Worm (Caenorhabditis elegans): ENCODE measurements around the gene T03G11.10.
A peak's percentile ranks its signal among the peaks of the same experiment; 100 is the strongest.

Gene T03G11.10

DNA sequence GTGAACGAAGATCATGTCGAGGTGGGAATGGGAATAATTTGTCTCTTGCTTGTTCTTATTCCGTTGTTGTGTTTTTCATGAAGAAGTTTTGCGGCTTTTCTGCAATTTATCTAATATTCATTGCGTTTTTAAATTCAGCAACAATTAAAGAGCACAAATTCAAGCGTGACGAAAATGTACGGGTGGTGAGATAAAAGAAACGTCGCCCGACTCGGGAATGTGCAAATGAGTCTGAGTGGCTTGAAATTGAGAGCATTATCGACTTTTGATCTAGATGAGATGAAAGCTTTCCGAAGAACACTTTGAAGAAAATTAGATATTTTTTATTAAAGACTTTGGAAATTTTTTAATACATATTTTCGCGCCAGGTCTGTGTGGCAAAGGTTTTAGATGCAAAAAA lies at the start of gene T03G11.10:
TSS of gene T03G11.10 (minus strand) at position 101 of the 400 bp plus-strand sequence.
- TF ChIP-seq zip-11 (GFP tag; IDR thresholded peaks at IDR 0.05) (no peak), egl-43 (GFP tag; IDR thresholded peaks at IDR 0.05) (no peak), fkh-10 (GFP tag; optimal IDR thresholded peaks at IDR 0.05) (no peak), mdt-29 (GFP tag; IDR thresholded peaks at IDR 0.05) (no peak)

DNA sequence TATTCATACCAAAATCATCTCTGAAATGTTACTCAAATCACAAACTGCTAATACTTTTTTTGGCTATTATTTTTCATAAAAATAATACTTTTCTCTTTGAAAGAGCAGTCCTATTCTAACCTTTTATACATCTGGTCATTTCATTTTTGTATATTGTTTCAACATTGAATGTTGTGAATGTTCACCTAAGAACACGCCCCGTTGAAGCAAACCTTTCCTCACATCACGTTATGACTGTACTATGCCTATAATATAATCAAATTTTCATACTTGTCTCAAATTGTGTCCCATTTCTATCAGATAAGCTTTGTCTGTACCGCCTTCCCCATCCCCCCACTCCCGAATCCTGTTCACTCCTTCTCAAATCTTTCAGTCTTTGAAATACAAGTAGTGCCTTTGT lies 47.3 kb upstream of the T03G11.10 start:
- TF ChIP-seq unc-130 (GFP tag; optimal IDR thresholded peaks at IDR 0.05) (no peak), aha-1 (tag) (peak; percentile 95), fkh-10 (GFP tag; optimal IDR thresholded peaks at IDR 0.05) (no peak)

DNA sequence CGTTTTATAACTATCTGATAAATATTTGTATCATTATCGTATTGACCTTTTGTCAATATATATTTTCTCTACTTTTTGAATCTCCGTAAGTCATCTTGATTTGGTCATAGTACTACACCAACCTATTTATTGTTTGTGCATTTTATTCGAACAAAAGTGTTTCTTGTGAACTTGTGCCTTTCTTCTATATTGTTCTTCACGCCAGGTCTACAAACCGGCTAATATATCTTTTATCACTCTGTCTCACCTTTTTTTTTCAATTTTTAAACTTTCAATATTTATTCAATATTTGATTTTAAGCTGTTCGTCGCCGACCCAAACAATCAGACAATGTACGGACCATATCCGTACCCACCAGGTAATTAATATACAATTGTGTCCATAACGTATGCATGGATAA lies 45.1 kb upstream of the T03G11.10 start, which contains the start of gene hrpa-2:
TSS of gene hrpa-2 (plus strand) at position 301 of the 400 bp plus-strand sequence.
- TF ChIP-seq Y75B8A.6 (GFP tag; IDR thresholded peaks at IDR 0.05) (no peak), nhr-10 (tag; optimal IDR thresholded peaks at IDR 0.05) (no peak)

DNA sequence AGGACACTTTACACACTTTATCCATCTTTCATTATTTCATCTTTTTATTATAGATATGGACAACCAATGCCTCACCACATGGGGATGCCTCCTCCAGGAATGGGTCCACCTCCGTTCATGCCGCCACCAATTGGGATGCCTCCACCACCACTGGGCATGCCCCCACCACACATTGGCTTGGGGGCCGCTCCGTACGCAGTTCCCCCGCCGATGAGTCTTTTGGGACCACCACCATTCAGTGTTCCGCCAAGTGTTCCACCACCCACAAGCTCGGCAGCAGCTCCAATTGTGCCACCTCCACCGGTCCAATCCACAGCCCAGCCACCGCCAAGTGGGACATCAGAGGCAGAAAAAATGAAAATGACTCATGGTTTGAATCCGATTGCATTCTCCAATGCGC lies 43.8 kb upstream of the T03G11.10 start:
- TF ChIP-seq unc-62 (GFP tag; optimal IDR thresholded peaks at IDR 0.05 in 1 of 2), result peak in 1 of 2 experiments; percentile 80
- no peak for TF ChIP-seq unc-62 (tag; optimal IDR thresholded peaks at IDR 0.05)
- 0 out of 2 replicates have a peak, but pooled peaks have one; percentile 22 for TF ChIP-seq D1046.2 (GFP tag; IDR thresholded peaks at IDR 0.05)
- peak; percentile 90 for TF ChIP-seq set-16 (GFP tag; IDR thresholded peaks at IDR 0.05)
- 0 out of 2 replicates have a peak, but pooled peaks have one; percentile 15 for TF ChIP-seq snpc-1.2 (GFP tag; IDR thresholded peaks at IDR 0.05)
- no peak for TF ChIP-seq daf-12 (tag; optimal IDR thresholded peaks at IDR 0.05)
- TF ChIP-seq lin-29 (GFP tag; IDR thresholded peaks at IDR 0.05), result no peak
- 0 out of 2 replicates have a peak, but pooled peaks have one; percentile 18 for TF ChIP-seq egl-43 (GFP tag; IDR thresholded peaks at IDR 0.05)
- TF ChIP-seq madf-5 (GFP tag; IDR thresholded peaks at IDR 0.05), result no peak
- no peak for TF ChIP-seq nhr-28 (tag; optimal IDR thresholded peaks at IDR 0.05)

DNA sequence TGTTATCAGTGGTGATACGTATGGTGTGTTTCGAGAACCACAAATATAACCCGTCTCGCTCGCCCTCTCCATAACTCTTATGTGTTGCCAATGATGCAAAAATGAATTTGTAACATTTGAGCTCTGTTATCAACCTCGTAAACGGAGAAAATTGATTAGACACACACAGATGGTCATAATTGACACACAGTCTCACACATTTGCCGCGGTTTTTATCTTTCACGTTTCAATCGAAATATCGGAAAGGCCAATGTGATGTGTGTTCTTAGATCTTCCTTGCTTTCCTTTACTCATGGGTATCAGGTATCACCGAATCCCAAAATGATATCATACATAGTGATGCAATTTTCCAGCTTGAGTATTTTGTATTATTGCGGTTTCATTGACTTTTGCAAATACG lies 42.6 kb upstream of the T03G11.10 start:
- TF ChIP-seq nhr-77 (tag; optimal IDR thresholded peaks at IDR 0.05) (peak; percentile 88), set-16 (GFP tag; IDR thresholded peaks at IDR 0.05) (no peak), lin-13 (GFP tag; optimal IDR thresholded peaks at IDR 0.05) (peak; percentile 55), nhr-6 (tag; optimal IDR thresholded peaks at IDR 0.05) (peak; percentile 2), hlh-30 (tag; optimal IDR thresholded peaks at IDR 0.05; ENCODE audit: insufficient read depth) (peak; percentile 70), dmd-6 (GFP tag; IDR thresholded peaks at IDR 0.05) (peak; percentile 93), nhr-48 (tag; optimal IDR thresholded peaks at IDR 0.05) (peak; percentile 43), pqm-1 (tag; optimal IDR thresholded peaks at IDR 0.05) (peak; percentile 96), F37D6.2 (tag; optimal IDR thresholded peaks at IDR 0.05) (no peak), ceh-44 (GFP tag; IDR thresholded peaks at IDR 0.05) (no peak), daf-16 (GFP tag; optimal IDR thresholded peaks at IDR 0.05) (peak in 1 of 2 experiments; percentile 47), daf-16 (tag; optimal IDR thresholded peaks at IDR 0.05) (peak; percentile 97), ztf-7 (tag; optimal IDR thresholded peaks at IDR 0.05) (peak; percentile 46), ama-1 (optimal IDR thresholded peaks at IDR 0.05) (no peak), dve-1 (tag; optimal IDR thresholded peaks at IDR 0.05; ENCODE audit: insufficient read depth) (peak; percentile 88), F44E2.7 (GFP tag; IDR thresholded peaks at IDR 0.05) (no peak), daf-19 (GFP tag; conservative IDR thresholded peaks at IDR 0.05) (no peak), ctbp-1 (GFP tag; IDR thresholded peaks at IDR 0.05) (no peak), duxl-1 (tag; optimal IDR thresholded peaks at IDR 0.05; ENCODE audit: poor library complexity) (no peak), nhr-28 (tag; optimal IDR thresholded peaks at IDR 0.05) (peak; percentile 97), mxl-3 (GFP tag; optimal IDR thresholded peaks at IDR 0.05) (peak; percentile 77), lin-39 (tag; optimal IDR thresholded peaks at IDR 0.05) (no peak), egl-43 (GFP tag; IDR thresholded peaks at IDR 0.05) (no peak), R02D3.7 (tag; optimal IDR thresholded peaks at IDR 0.05) (no peak), ceh-20 (GFP tag; IDR thresholded peaks at IDR 0.05) (no peak), daf-12 (tag; optimal IDR thresholded peaks at IDR 0.05) (no peak), mdt-29 (GFP tag; IDR thresholded peaks at IDR 0.05) (no peak), nhr-102 (tag; optimal IDR thresholded peaks at IDR 0.05) (peak; percentile 46), mdl-1 (tag; optimal IDR thresholded peaks at IDR 0.05) (peak in 1 of 2 experiments; percentile 41), nhr-11 (tag; optimal IDR thresholded peaks at IDR 0.05) (no peak), F10B5.3 (tag; optimal IDR thresholded peaks at IDR 0.05) (no peak), aha-1 (tag) (peak; percentile 4), ceh-32 (tag; optimal IDR thresholded peaks at IDR 0.05; ENCODE audit: poor library complexity) (no peak)

Data from whole organism, L4 larva.